Fruit fly (Drosophila melanogaster): ENCODE results near the gene SNF4Agamma.

Gene SNF4Agamma

dm6 chr3R:21184373-21185132 lies 44.0 kb downstream of the SNF4Agamma start (continued):
- peak; percentile 63 for TF ChIP-seq CG3919 (GFP tag; optimal IDR thresholded peaks at IDR 0.05)
- peak; percentile 56 for TF ChIP-seq esn (GFP tag; optimal IDR thresholded peaks at IDR 0.05)
- no peak for TF ChIP-seq Lpt (GFP tag; optimal IDR thresholded peaks at IDR 0.05)
- TF ChIP-seq CG16779 (tag; optimal IDR thresholded peaks at IDR 0.05), result no peak
- TF ChIP-seq CG11902 (GFP tag; optimal IDR thresholded peaks at IDR 0.05), result no peak
- TF ChIP-seq CG8319 (GFP tag; optimal IDR thresholded peaks at IDR 0.05), result peak; percentile 16
- peak; percentile 10 for TF ChIP-seq Ets96B (tag; optimal IDR thresholded peaks at IDR 0.05)
- TF ChIP-seq acj6 (GFP tag; optimal IDR thresholded peaks at IDR 0.05), result peak; percentile 15
- no peak; the same call in 2 of the 3 replicates for TF ChIP-seq CG6163 (GFP tag; IDR thresholded peaks at IDR 0.05)
- no peak for TF ChIP-seq Ets21C (GFP tag; optimal IDR thresholded peaks at IDR 0.05)
- TF ChIP-seq Hr4 (GFP tag; optimal IDR thresholded peaks at IDR 0.05), result peak; percentile 53
- peak; percentile 8 for TF ChIP-seq CG6808 (GFP tag; optimal IDR thresholded peaks at IDR 0.05)
- peak; percentile 3 for TF ChIP-seq CG11762 (GFP tag; optimal IDR thresholded peaks at IDR 0.05; ENCODE audit: insufficient read depth)
- TF ChIP-seq CG3032 (tag; optimal IDR thresholded peaks at IDR 0.05), result peak; percentile 50
- TF ChIP-seq vri (GFP tag; optimal IDR thresholded peaks at IDR 0.05), result peak; percentile 10

dm6 chr3R:21185655-21186054 lies 45.1 kb downstream of the SNF4Agamma start:
- TF ChIP-seq Blimp-1 (GFP tag; optimal IDR thresholded peaks at IDR 0.05), result peak; percentile 0
- TF ChIP-seq fkh (GFP tag; optimal IDR thresholded peaks at IDR 0.05), result peak; percentile 19
- no peak for TF ChIP-seq CG9139 (GFP tag; optimal IDR thresholded peaks at IDR 0.05)
- no peak for TF ChIP-seq Ets21C (GFP tag; optimal IDR thresholded peaks at IDR 0.05)

dm6 chr3R:21186606-21187393 lies 46.3 kb downstream of the SNF4Agamma start:
- peak; percentile 64 for TF ChIP-seq topi (GFP tag; optimal IDR thresholded peaks at IDR 0.05)
- peak; percentile 1 for TF ChIP-seq CG11902 (GFP tag; optimal IDR thresholded peaks at IDR 0.05)
- peak; percentile 52 for TF ChIP-seq CG32006 (GFP tag; optimal IDR thresholded peaks at IDR 0.05)
- peak; percentile 18 for TF ChIP-seq fkh (GFP tag; optimal IDR thresholded peaks at IDR 0.05)
- TF ChIP-seq dsx (GFP tag; optimal IDR thresholded peaks at IDR 0.05; ENCODE audit: poor library complexity, severe bottlenecking), result no peak
- no peak for TF ChIP-seq CG16779 (tag; optimal IDR thresholded peaks at IDR 0.05)
- TF ChIP-seq OdsH (GFP tag; optimal IDR thresholded peaks at IDR 0.05), result peak; percentile 33
- TF ChIP-seq Ets96B (tag; optimal IDR thresholded peaks at IDR 0.05), result no peak
- no peak for TF ChIP-seq CG11294 (GFP tag; IDR thresholded peaks at IDR 0.05)
- TF ChIP-seq ss (GFP tag; optimal IDR thresholded peaks at IDR 0.05), result peak; percentile 29 to 74
- TF ChIP-seq Ets21C (GFP tag; optimal IDR thresholded peaks at IDR 0.05), result no peak
- TF ChIP-seq Sox15 (GFP tag; optimal IDR thresholded peaks at IDR 0.05), result peak; percentile 4
- TF ChIP-seq Sox102F (GFP tag; optimal IDR thresholded peaks at IDR 0.05), result peak; percentile 55
- TF ChIP-seq Eip75B (GFP tag; optimal IDR thresholded peaks at IDR 0.05), result peak; percentile 56
- peak; percentile 67 for TF ChIP-seq Met (GFP tag; optimal IDR thresholded peaks at IDR 0.05)
- TF ChIP-seq Hr39 (GFP tag; optimal IDR thresholded peaks at IDR 0.05), result peak; percentile 51
- no peak for TF ChIP-seq CG6854 (GFP tag; optimal IDR thresholded peaks at IDR 0.05)
- TF ChIP-seq eg (GFP tag; IDR thresholded peaks at IDR 0.05), result no peak
- peak; percentile 58 for TF ChIP-seq CG31627 (GFP tag; optimal IDR thresholded peaks at IDR 0.05)
- no peak for TF ChIP-seq Gug (GFP tag; IDR thresholded peaks at IDR 0.05)
- TF ChIP-seq svp (GFP tag), result peak; percentile 84
- TF ChIP-seq CG4318 (GFP tag; optimal IDR thresholded peaks at IDR 0.05), result peak; percentile 16
- TF ChIP-seq Blimp-1 (GFP tag; optimal IDR thresholded peaks at IDR 0.05), result peak; percentile 93
- TF ChIP-seq CG10669 (GFP tag; optimal IDR thresholded peaks at IDR 0.05), result peak; percentile 13
- peak; percentile 4 for TF ChIP-seq net (GFP tag; optimal IDR thresholded peaks at IDR 0.05)
- TF ChIP-seq Sox14 (GFP tag; optimal IDR thresholded peaks at IDR 0.05), result peak; percentile 50
- peak; percentile 34 for TF ChIP-seq CG34406 (GFP tag; optimal IDR thresholded peaks at IDR 0.05)
- peak; percentile 5 for TF ChIP-seq CG8319 (GFP tag; optimal IDR thresholded peaks at IDR 0.05)
- peak; percentile 62 for TF ChIP-seq esn (GFP tag; optimal IDR thresholded peaks at IDR 0.05)
- peak; percentile 87 for TF ChIP-seq Eip78C (GFP tag)
- TF ChIP-seq Hr4 (GFP tag; optimal IDR thresholded peaks at IDR 0.05), result peak; percentile 28
- TF ChIP-seq Eip93F (GFP tag; optimal IDR thresholded peaks at IDR 0.05), result no peak
- TF ChIP-seq CG3919 (GFP tag; optimal IDR thresholded peaks at IDR 0.05), result peak; percentile 42
- no peak for TF ChIP-seq dac (GFP tag; optimal IDR thresholded peaks at IDR 0.05)
- no peak for TF ChIP-seq CG11762 (GFP tag; optimal IDR thresholded peaks at IDR 0.05; ENCODE audit: insufficient read depth)
- TF ChIP-seq CG8119 (GFP tag; IDR thresholded peaks at IDR 0.05), result no peak
